Fruit fly (Drosophila melanogaster) whole organism, larva: ENCODE measurements around the gene Sec61gamma.

Experiments used
- noc ChIP-seq: fragments of 200-800 bp; sonication (Bioruptor generic); optimal IDR thresholded peaks from 3 replicates; lab custom pipeline; 2019; ENCODE audit warnings: missing biosample characterization, mild to moderate bottlenecking, missing genetic modification characterization, moderate library complexity

Sec61gamma gene

dm6 chrX:19642819-19643504, at the start of gene Sec61gamma, which contains the start of gene CG12237:
TSS of gene Sec61gamma (plus strand) at chrX:19643327.
TSS of gene CG12237 (minus strand) at chrX:19642869.
- TF ChIP-seq noc (tag; lab: Kevin White, UChicago) = no peak

dm6 chrX:19595862-19596261, 47.3 kb upstream of the Sec61gamma start:
- TF ChIP-seq noc (tag; lab: Kevin White, UChicago) = no peak

- TF ChIP-seq noc (tag; lab: Kevin White, UChicago) = peak; percentile 74
Measured at dm6 chrX:19597684-19598363, 45.3 kb upstream of the Sec61gamma start, which contains the start of gene RpS10b. TSS of gene RpS10b (plus strand) at chrX:19598031.

- no peak for TF ChIP-seq noc (tag; lab: Kevin White, UChicago)
Measured at dm6 chrX:19598503-19598902, 44.6 kb upstream of the Sec61gamma start.

dm6 chrX:19601644-19602043, 41.5 kb upstream of the Sec61gamma start, which contains the start of gene CG14220:
TSS of gene CG14220 (minus strand) at chrX:19601851.
- TF ChIP-seq noc (tag; lab: Kevin White, UChicago) = no peak

- TF ChIP-seq noc (tag; lab: Kevin White, UChicago) = no peak
Measured at dm6 chrX:19602483-19602882, 40.6 kb upstream of the Sec61gamma start.

dm6 chrX:19603953-19604352, 39.2 kb upstream of the Sec61gamma start:
- peak; percentile 66 for TF ChIP-seq noc (tag; lab: Kevin White, UChicago)

- peak; percentile 44 for TF ChIP-seq noc (tag; lab: Kevin White, UChicago)
Measured at dm6 chrX:19604997-19605396, 38.1 kb upstream of the Sec61gamma start, which contains the start of gene CG14207. TSS of gene CG14207 (plus strand) at chrX:19605199.

dm6 chrX:19605915-19606314, 37.2 kb upstream of the Sec61gamma start:
- TF ChIP-seq noc (tag; lab: Kevin White, UChicago) = no peak

- no peak for TF ChIP-seq noc (tag; lab: Kevin White, UChicago)
Measured at dm6 chrX:19606558-19606957, 36.6 kb upstream of the Sec61gamma start.

- TF ChIP-seq noc (tag; lab: Kevin White, UChicago) = no peak
Measured at dm6 chrX:19606971-19607370, 36.2 kb upstream of the Sec61gamma start.

- peak; percentile 57 for TF ChIP-seq noc (tag; lab: Kevin White, UChicago)
Measured at dm6 chrX:19608042-19608609, 35.0 kb upstream of the Sec61gamma start.

- TF ChIP-seq noc (tag; lab: Kevin White, UChicago) = no peak
Measured at dm6 chrX:19611226-19611625, 31.9 kb upstream of the Sec61gamma start, which contains the start of the genes Shawn and Tyler. TSS of gene Shawn (plus strand) at chrX:19611526. TSS of gene Tyler (plus strand) at chrX:19611526.

- TF ChIP-seq noc (tag; lab: Kevin White, UChicago) = no peak
Measured at dm6 chrX:19613473-19613872, 29.7 kb upstream of the Sec61gamma start.

dm6 chrX:19615990-19616663, 27.0 kb upstream of the Sec61gamma start, which contains the start of gene CG14210:
TSS of gene CG14210 (plus strand) at chrX:19616196.
- TF ChIP-seq noc (tag; lab: Kevin White, UChicago) = no peak
